Fruit fly (Drosophila melanogaster): Measurements from ENCODE around the gene crb.

crb gene

dm6 chr3R:24318217-24319082 lies 23.6 kb downstream of the crb start, which contains the start of the genes Nab2 and BRWD3 (continued):
- TF ChIP-seq H15 (GFP tag; IDR thresholded peaks at IDR 0.05) (no peak), CG3847 (GFP tag; IDR thresholded peaks at IDR 0.05) (peak; percentile 52; the same call in 1 of the 2 replicates), CG8388 (GFP tag; optimal IDR thresholded peaks at IDR 0.05) (no peak), bbx (GFP tag; IDR thresholded peaks at IDR 0.05; ENCODE audit: partially characterized antibody) (peak; percentile 75), CG17802 (tag; optimal IDR thresholded peaks at IDR 0.05) (no peak), zfh1 (GFP tag; IDR thresholded peaks at IDR 0.05) (0 out of 3 replicates have a peak, but pooled peaks have one; percentile 37), jigr1 (GFP tag; IDR thresholded peaks at IDR 0.05) (no peak), Dad (GFP tag; optimal IDR thresholded peaks at IDR 0.05) (no peak), E2f2 (GFP tag; IDR thresholded peaks at IDR 0.05) (peak; percentile 57), exex (tag; optimal IDR thresholded peaks at IDR 0.05) (no peak), CG8281 (tag; optimal IDR thresholded peaks at IDR 0.05) (no peak), ase (GFP tag; IDR thresholded peaks at IDR 0.05) (peak; percentile 39; the same call in 1 of the 3 replicates), sens (GFP tag) (peak; percentile 84), ato (GFP tag; IDR thresholded peaks at IDR 0.05; ENCODE audit: partially characterized antibody) (peak; percentile 25), ci (GFP tag; IDR thresholded peaks at IDR 0.05) (peak; percentile 55; the same call in 1 of the 3 replicates), CG4328 (GFP tag; optimal IDR thresholded peaks at IDR 0.05) (peak; percentile 32), Sin3A (optimal IDR thresholded peaks at IDR 0.05) (peak; percentile 18), ssp (GFP tag; IDR thresholded peaks at IDR 0.05) (0 out of 2 replicates have a peak, but pooled peaks have one; percentile 17), CG12155 (GFP tag; optimal IDR thresholded peaks at IDR 0.05) (peak; percentile 39), CG32532 (GFP tag; IDR thresholded peaks at IDR 0.05) (peak; percentile 49; the same call in 1 of the 2 replicates), Dbx (GFP tag; IDR thresholded peaks at IDR 0.05) (peak; percentile 19; the same call in 1 of the 3 replicates), Eip74EF (GFP tag; optimal IDR thresholded peaks at IDR 0.05) (no peak), Dek (tag; optimal IDR thresholded peaks at IDR 0.05) (peak; percentile 21), inv (GFP tag; IDR thresholded peaks at IDR 0.05; ENCODE audit: partially characterized antibody) (peak; percentile 56), bcd (GFP tag; optimal IDR thresholded peaks at IDR 0.05) (peak; percentile 22), CG11696 (GFP tag; IDR thresholded peaks at IDR 0.05) (no peak), az2 (GFP tag; optimal IDR thresholded peaks at IDR 0.05) (peak; percentile 43), trh (GFP tag; optimal IDR thresholded peaks at IDR 0.05) (peak; percentile 36), usp (GFP tag; optimal IDR thresholded peaks at IDR 0.05) (no peak), Dp (GFP tag; optimal IDR thresholded peaks at IDR 0.05) (peak; percentile 47), Chrac-16 (GFP tag; optimal IDR thresholded peaks at IDR 0.05) (no peak), CG34224 (GFP tag; IDR thresholded peaks at IDR 0.05; ENCODE audit: partially characterized antibody) (peak; percentile 26; the same call in 2 of the 3 replicates), CG7357 (GFP tag; IDR thresholded peaks at IDR 0.05) (peak; percentile 41; the same call in 1 of the 3 replicates), CG32772 (GFP tag; IDR thresholded peaks at IDR 0.05) (peak; percentile 60), CG13424 (tag; optimal IDR thresholded peaks at IDR 0.05) (peak; percentile 57), CG14710 (tag; optimal IDR thresholded peaks at IDR 0.05) (peak; percentile 64), CG15514 (GFP tag; optimal IDR thresholded peaks at IDR 0.05) (peak; percentile 34), Xbp1 (GFP tag; optimal IDR thresholded peaks at IDR 0.05) (peak; percentile 58), sisA (GFP tag; IDR thresholded peaks at IDR 0.05) (peak; percentile 11; the same call in 1 of the 2 replicates), Ptx1 (GFP tag; IDR thresholded peaks at IDR 0.05) (peak; percentile 35; the same call in 1 of the 2 replicates), Xrp1 (GFP tag; IDR thresholded peaks at IDR 0.05) (peak; percentile 47; the same call in 1 of the 2 replicates), CG1529 (GFP tag; optimal IDR thresholded peaks at IDR 0.05) (no peak), Trl (optimal IDR thresholded peaks at IDR 0.05) (no peak), Trl (GFP tag; optimal IDR thresholded peaks at IDR 0.05) (peak; percentile 27), CG8924 (tag; optimal IDR thresholded peaks at IDR 0.05) (peak; percentile 42), CG12659 (GFP tag; optimal IDR thresholded peaks at IDR 0.05) (peak; percentile 42), Lim3 (GFP tag; IDR thresholded peaks at IDR 0.05) (no peak), Opbp (GFP tag; IDR thresholded peaks at IDR 0.05; ENCODE audit: partially characterized antibody) (peak; percentile 85), CG6272 (GFP tag; IDR thresholded peaks at IDR 0.05) (0 out of 2 replicates have a peak, but pooled peaks have one; percentile 6)

Measured in whole organism, embryonic.